Worm (Caenorhabditis elegans) whole organism, early embryonic: ENCODE data around the gene dmsr-9.

Experiments used
- B0310.2 ChIP-seq: sonication (generic microtip); optimal IDR thresholded peaks from 2 replicates; lab custom pipeline; 2016; ENCODE audit warnings: mild to moderate bottlenecking, missing genetic modification characterization, missing compliant biosample characterization
- F13C5.2 ChIP-seq: sonication (generic microtip); optimal IDR thresholded peaks from 2 replicates; lab custom pipeline; 2017; ENCODE audit warnings: mild to moderate bottlenecking, missing genetic modification characterization, inconsistent platforms, missing compliant biosample characterization
- aly-1 ChIP-seq: sonication (generic microtip); optimal IDR thresholded peaks from 2 replicates; lab custom pipeline; 2016; ENCODE audit warnings: missing genetic modification characterization, missing compliant biosample characterization
- ama-1 ChIP-seq: fragments of 150-350 bp; optimal IDR thresholded peaks from 2 replicates; lab custom pipeline; 2014
- ceh-13 ChIP-seq: fragments of 200-800 bp; sonication (Bioruptor generic); optimal IDR thresholded peaks from 2 replicates; lab custom pipeline; 2018; ENCODE audit warnings: mild to moderate bottlenecking, missing genetic modification characterization, missing compliant biosample characterization
- ceh-36 ChIP-seq: sonication (generic microtip); optimal IDR thresholded peaks from 2 replicates; lab custom pipeline; 2016; ENCODE audit warnings: missing genetic modification characterization, inconsistent platforms, missing compliant biosample characterization
- ets-7 ChIP-seq: sonication (generic microtip); optimal IDR thresholded peaks from 2 replicates; lab custom pipeline; 2016; ENCODE audit warnings: missing genotype, missing genetic modification characterization, missing compliant biosample characterization
- flt-1 ChIP-seq: fragments of 200-800 bp; sonication (Bioruptor generic); IDR thresholded peaks from 2 replicates; pipeline ENCODE4 v1.3.6; 2022; ENCODE audit warnings: missing genetic modification characterization, missing compliant biosample characterization
- hmbx-1 ChIP-seq: sonication (generic microtip); optimal IDR thresholded peaks from 2 replicates; lab custom pipeline; 2016; ENCODE audit warnings: mild to moderate bottlenecking, missing genetic modification characterization, missing compliant biosample characterization
- hmg-4 ChIP-seq: fragments of 200-800 bp; sonication (Bioruptor generic); optimal IDR thresholded peaks from 2 replicates; lab custom pipeline; 2018; ENCODE audit warnings: mild to moderate bottlenecking, missing genetic modification characterization, missing compliant biosample characterization
- hnd-1 ChIP-seq: sonication (generic microtip); optimal IDR thresholded peaks from 2 replicates; lab custom pipeline; 2016; ENCODE audit warnings: missing genetic modification characterization, missing compliant biosample characterization
- pes-1 ChIP-seq: fragments of 200-800 bp; sonication (Bioruptor generic); IDR thresholded peaks from 2 replicates; pipeline ENCODE4 v1.3.6; 2022; ENCODE audit warnings: missing genetic modification reagents, missing genetic modification characterization, missing compliant biosample characterization
- scrt-1 ChIP-seq: fragments of 200-800 bp; sonication (Bioruptor generic); IDR thresholded peaks from 2 replicates; pipeline ENCODE4 v1.3.6; 2022; ENCODE audit warnings: missing genetic modification characterization, missing compliant biosample characterization
- sea-1 ChIP-seq: fragments of 200-800 bp; sonication (Bioruptor generic); conservative IDR thresholded peaks from 2 replicates; pipeline ENCODE4 v1.3.6; 2022; ENCODE audit warnings: missing genetic modification characterization, missing compliant biosample characterization
- tbx-11 ChIP-seq: fragments of 200-800 bp; sonication (Bioruptor generic); IDR thresholded peaks from 2 replicates; pipeline ENCODE4 v1.3.6; 2022; ENCODE audit warnings: missing genetic modification characterization, missing compliant biosample characterization
- tbx-37 ChIP-seq: fragments of 200-800 bp; sonication (Bioruptor generic); conservative IDR thresholded peaks from 2 replicates; pipeline ENCODE4 v1.3.6; 2022; ENCODE audit warnings: missing genetic modification reagents, missing genetic modification characterization, missing compliant biosample characterization
- tra-4 ChIP-seq: sonication (generic microtip); optimal IDR thresholded peaks from 2 replicates; lab custom pipeline; 2017; ENCODE audit warnings: missing genetic modification characterization, missing compliant biosample characterization

The dmsr-9 gene

DNA sequence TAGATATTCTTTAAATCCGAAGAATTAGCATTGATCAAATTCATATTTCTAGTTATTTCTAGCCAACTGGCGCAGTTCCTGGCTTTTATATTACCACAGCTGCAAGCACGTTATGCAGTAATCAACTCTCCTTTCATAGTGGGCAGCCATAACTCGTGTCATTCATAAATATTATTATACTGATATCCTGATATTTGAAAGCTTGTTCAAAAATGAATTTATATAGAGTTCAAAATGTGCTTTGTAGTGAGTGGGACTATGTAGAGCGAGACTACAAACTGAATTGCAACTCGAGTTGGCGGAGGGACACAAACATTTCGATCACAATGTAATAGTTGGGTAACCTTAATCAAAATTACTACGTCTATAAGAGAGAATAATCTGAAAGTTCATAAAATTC is 27.8 kb downstream of the dmsr-9 start, which contains the start of gene srh-30:
Gene srh-30 (minus strand): TSS at position 101 of the 400 bp plus-strand sequence.
- TF ChIP-seq flt-1 (GFP tag; lab: Robert Waterston, UW), result no peak
- no peak for TF ChIP-seq ama-1 (lab: Kevin White, UChicago)
- TF ChIP-seq scrt-1 (GFP tag; lab: Robert Waterston, UW), result no peak

DNA sequence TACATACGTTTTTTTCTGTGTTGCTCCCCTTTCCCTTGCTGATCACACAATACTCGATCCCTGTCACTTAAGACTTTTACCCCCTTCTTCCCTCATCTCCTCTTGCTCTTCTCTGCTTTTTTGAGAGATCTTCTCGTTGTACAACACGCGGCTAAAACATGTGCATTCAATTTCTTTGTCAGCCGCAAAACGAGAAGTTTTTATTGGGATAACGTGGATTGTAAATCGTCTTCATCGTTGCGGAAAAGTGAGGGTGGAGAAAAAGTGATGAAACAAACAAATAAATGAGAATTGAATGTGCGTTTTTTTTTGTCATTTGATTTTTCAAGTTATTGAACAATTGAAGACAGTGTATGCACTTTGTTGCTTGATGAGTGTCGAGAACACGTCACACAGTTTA is 30.0 kb downstream of the dmsr-9 start:
- TF ChIP-seq flt-1 (GFP tag; lab: Robert Waterston, UW) (no peak), hmbx-1 (no peak), ets-7 (tag; lab: Kevin White, UChicago) (no peak), hmg-4 (GFP tag; lab: Kevin White, UChicago) (no peak), B0310.2 (no peak), pes-1 (GFP tag; lab: Robert Waterston, UW) (no peak), sea-1 (GFP tag; lab: Robert Waterston, UW) (no peak), scrt-1 (GFP tag; lab: Robert Waterston, UW) (no peak), hnd-1 (tag; lab: Kevin White, UChicago) (no peak)

DNA sequence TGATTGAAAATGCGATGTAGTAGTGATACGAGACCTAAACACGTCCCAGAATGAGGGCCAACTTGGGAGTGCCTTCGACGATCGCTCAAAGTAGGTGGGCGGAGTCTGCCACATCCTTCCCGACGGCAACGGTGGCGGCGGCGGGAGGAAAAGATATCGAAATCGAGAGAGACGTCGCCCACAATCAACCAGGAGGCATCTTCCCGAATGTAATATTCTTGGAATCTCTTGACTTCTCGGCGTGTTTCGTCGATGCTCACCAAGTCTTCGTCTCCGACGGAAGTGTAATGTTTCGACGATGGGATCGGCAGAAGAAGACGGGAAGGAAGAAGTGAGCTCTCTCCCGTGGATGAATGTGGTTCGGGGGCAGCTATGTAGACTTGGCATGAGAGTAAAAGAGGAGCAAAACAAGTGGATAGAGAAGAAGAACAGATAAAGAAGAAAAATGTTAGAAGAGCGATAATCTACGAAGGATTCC is 31.0 kb downstream of the dmsr-9 start, which contains the start of the genes T25F10.1 and clik-1:
Gene T25F10.1 (plus strand): TSS at position 51 of the 478 bp plus-strand sequence.
Gene clik-1 (minus strand): TSS at position 281 of the 478 bp plus-strand sequence.
- TF ChIP-seq ceh-36 (tag; lab: Kevin White, UChicago), result no peak

DNA sequence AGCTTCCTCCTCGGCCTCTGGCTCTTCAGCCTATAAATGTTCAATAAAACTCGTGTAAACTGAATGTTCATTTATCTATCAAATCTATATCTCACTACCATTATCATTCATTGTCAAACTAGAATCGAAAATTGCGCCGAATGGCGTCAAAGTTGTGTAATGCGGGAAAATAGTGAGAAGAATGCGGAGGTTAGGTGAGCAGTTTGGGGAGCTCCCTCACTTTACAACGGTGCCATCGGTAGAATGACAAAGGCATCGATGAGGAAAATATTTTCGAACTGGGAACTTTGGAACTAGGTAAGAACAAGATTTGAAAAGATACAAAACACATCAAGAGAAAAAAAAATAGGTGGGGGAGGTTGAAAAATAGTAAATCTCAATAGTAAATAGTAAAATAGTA is 31.9 kb downstream of the dmsr-9 start:
- TF ChIP-seq ceh-36 (tag; lab: Kevin White, UChicago), result no peak

DNA sequence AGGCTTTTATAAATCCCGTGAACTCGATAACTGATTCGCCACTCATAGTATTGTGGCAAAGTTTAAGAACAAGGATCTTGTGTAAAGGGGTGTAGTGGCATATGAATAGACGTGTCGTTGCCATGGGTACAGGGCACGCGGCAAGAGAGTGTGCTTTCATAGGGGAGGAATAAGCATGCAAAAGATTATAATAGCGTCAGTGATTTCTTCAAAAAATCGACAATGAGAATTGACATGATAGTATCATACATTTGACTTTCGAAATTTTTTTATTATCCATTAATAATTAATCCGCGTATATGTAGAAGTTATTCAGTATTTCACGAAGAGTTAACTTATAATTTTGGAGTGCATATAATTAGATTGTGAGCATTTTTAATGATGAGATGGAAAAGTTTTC is 34.5 kb downstream of the dmsr-9 start, which contains the start of gene bbs-8:
Gene bbs-8 (minus strand): TSS at position 101 of the 400 bp plus-strand sequence.
- TF ChIP-seq F13C5.2 (tag; lab: Kevin White, UChicago) (no peak), ama-1 (lab: Kevin White, UChicago) (no peak), flt-1 (GFP tag; lab: Robert Waterston, UW) (no peak), tbx-11 (GFP tag; lab: Robert Waterston, UW) (no peak), aly-1 (tag; lab: Kevin White, UChicago) (no peak)

DNA sequence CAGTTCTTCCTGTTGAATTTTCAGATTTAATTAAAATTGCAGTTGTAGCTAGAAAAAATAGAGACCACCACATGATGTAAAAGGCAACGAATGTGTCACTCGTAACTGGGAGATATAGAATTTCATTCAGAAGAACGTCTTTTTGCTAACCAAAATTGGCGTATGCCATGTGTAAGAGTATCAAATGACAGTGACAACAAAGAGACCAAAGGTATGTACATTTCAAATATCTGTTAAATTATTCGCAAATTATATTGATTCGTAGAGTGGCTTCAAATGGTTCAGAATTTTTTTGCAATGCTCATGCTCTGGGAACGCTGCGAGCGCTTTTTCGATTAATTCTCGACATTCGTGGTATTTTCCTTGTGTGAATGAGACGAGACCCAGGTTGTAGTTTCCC is 37.1 kb downstream of the dmsr-9 start, which contains the start of gene T25F10.4:
Gene T25F10.4 (minus strand): TSS at position 101 of the 400 bp plus-strand sequence.
- TF ChIP-seq F13C5.2 (tag; lab: Kevin White, UChicago), result no peak
- no peak for TF ChIP-seq hmg-4 (GFP tag; lab: Kevin White, UChicago)
- no peak for TF ChIP-seq tbx-37 (GFP tag; lab: Robert Waterston, UW)

DNA sequence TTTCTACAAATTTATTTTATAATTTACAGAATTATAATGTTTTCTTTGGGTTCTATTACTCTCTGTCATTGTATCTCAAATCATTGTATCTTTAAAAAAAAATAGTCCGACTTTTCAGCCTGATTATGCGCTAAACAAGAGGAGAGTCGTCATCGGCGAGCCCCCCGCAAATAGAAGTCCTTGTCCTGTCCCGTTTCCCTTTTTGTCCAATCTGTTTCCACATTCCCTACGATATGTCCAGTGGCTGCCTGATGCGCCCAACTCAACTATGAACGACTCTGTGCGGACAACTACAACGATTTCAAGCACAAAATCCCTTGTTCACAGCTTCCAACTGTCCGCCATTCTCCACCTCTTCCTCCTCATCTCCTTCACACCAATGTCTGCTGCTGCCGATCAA is 41.4 kb downstream of the dmsr-9 start, which contains the start of gene dbl-1:
Gene dbl-1 (plus strand): TSS at position 119 of the 400 bp plus-strand sequence.
- TF ChIP-seq F13C5.2 (tag; lab: Kevin White, UChicago) (no peak), scrt-1 (GFP tag; lab: Robert Waterston, UW) (no peak), pes-1 (GFP tag; lab: Robert Waterston, UW) (no peak), flt-1 (GFP tag; lab: Robert Waterston, UW) (no peak), ets-7 (tag; lab: Kevin White, UChicago) (no peak), B0310.2 (no peak), tra-4 (tag; lab: Kevin White, UChicago) (no peak), ceh-36 (tag; lab: Kevin White, UChicago) (no peak), sea-1 (GFP tag; lab: Robert Waterston, UW) (no peak), hmbx-1 (no peak)

DNA sequence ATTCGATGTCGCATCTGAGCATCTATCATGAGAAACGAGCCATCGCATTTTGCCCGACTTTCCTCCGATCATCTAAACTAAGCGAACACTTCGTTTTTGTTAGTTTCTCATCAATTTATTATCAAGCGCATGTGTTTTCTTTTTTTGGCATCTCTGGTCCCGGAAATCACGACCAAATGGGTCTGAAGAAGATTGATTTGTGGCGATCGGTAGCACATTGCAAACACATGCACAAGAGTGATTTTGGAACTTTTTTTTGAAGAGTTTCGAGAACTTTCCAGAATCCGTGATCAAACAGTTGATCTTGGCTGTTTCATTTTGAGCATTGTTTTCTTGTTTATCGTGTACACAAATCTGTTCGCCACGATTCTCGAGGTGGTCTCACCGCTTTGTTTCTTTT is 46.2 kb downstream of the dmsr-9 start:
- TF ChIP-seq aly-1 (tag; lab: Kevin White, UChicago), result no peak
- no peak for TF ChIP-seq tra-4 (tag; lab: Kevin White, UChicago)
- no peak for TF ChIP-seq scrt-1 (GFP tag; lab: Robert Waterston, UW)
- TF ChIP-seq tbx-37 (GFP tag; lab: Robert Waterston, UW), result no peak
- TF ChIP-seq hmbx-1, result no peak
- TF ChIP-seq ets-7 (tag; lab: Kevin White, UChicago), result no peak
- TF ChIP-seq ceh-13 (GFP tag; lab: Kevin White, UChicago), result no peak
- no peak for TF ChIP-seq F13C5.2 (tag; lab: Kevin White, UChicago)
- TF ChIP-seq pes-1 (GFP tag; lab: Robert Waterston, UW), result no peak

DNA sequence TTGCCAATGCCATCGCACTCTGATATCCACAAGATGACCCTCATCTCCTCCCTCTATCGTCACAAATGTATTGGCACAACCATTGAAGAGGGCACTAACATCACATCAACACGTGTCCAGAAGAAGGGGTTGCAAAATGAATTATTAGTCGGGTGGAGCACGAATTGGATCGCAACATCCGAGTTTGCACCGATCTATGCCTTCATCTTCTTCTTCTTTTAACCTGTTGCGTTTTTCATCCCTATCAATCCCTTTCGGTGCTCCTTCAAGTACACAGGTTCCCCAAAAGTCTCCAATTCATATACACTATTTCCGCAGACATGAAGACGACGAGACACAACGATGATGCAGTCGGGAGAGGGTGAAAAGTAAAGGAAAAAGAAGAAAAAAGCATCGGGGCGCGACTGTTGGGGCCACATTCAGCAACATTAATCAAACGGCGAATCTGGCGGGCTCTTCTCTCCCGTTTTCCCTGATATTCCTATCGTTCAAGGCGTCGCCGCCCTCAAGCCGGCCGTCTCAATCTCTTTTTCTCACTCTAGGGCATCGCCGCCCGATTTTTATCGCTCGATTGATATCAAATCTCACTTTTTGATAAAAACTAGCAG is 47.9 kb downstream of the dmsr-9 start:
- TF ChIP-seq ceh-36 (tag; lab: Kevin White, UChicago) (no peak), F13C5.2 (tag; lab: Kevin White, UChicago) (no peak), ama-1 (lab: Kevin White, UChicago) (no peak), hnd-1 (tag; lab: Kevin White, UChicago) (no peak), aly-1 (tag; lab: Kevin White, UChicago) (no peak), hmg-4 (GFP tag; lab: Kevin White, UChicago) (no peak), flt-1 (GFP tag; lab: Robert Waterston, UW) (no peak), hmbx-1 (no peak), ceh-13 (GFP tag; lab: Kevin White, UChicago) (no peak), ets-7 (tag; lab: Kevin White, UChicago) (no peak), sea-1 (GFP tag; lab: Robert Waterston, UW) (no peak), tbx-11 (GFP tag; lab: Robert Waterston, UW) (no peak), scrt-1 (GFP tag; lab: Robert Waterston, UW) (no peak), tbx-37 (GFP tag; lab: Robert Waterston, UW) (no peak), tra-4 (tag; lab: Kevin White, UChicago) (no peak), B0310.2 (no peak), pes-1 (GFP tag; lab: Robert Waterston, UW) (no peak)
